Fruit fly (Drosophila melanogaster): ENCODE results near the gene Sfp24C1.

The Sfp24C1 gene

dm6 chr2L:3729635-3730034, 29.2 kb downstream of the Sfp24C1 start:
- TF ChIP-seq dmrt93B (GFP tag; optimal IDR thresholded peaks at IDR 0.05), result no peak
- TF ChIP-seq CrebA (GFP tag; optimal IDR thresholded peaks at IDR 0.05; ENCODE audit: borderline replicate concordance), result no peak
- TF ChIP-seq Hr78 (GFP tag; optimal IDR thresholded peaks at IDR 0.05), result no peak

dm6 chr2L:3730182-3730975, 29.9 kb downstream of the Sfp24C1 start, which contains the start of gene CG10019:
CG10019 (plus strand) TSS chr2L:3730466.
- no peak for TF ChIP-seq Rel (GFP tag; optimal IDR thresholded peaks at IDR 0.05)
- TF ChIP-seq Rel (tag; optimal IDR thresholded peaks at IDR 0.05), result no peak
- TF ChIP-seq N (GFP tag; optimal IDR thresholded peaks at IDR 0.05), result no peak
- TF ChIP-seq Myc (optimal IDR thresholded peaks at IDR 0.05), result no peak
- TF ChIP-seq br (GFP tag; optimal IDR thresholded peaks at IDR 0.05), result no peak
- no peak for TF ChIP-seq h (GFP tag; optimal IDR thresholded peaks at IDR 0.05)
- TF ChIP-seq Hr78 (GFP tag; optimal IDR thresholded peaks at IDR 0.05), result no peak
- TF ChIP-seq lola (GFP tag; optimal IDR thresholded peaks at IDR 0.05), result no peak
- TF ChIP-seq fru (GFP tag; optimal IDR thresholded peaks at IDR 0.05), result no peak
- no peak for TF ChIP-seq dsf (GFP tag; optimal IDR thresholded peaks at IDR 0.05; ENCODE audit: borderline replicate concordance)
- TF ChIP-seq psq (GFP tag; optimal IDR thresholded peaks at IDR 0.05), result no peak
- no peak for TF ChIP-seq CG9705 (GFP tag; optimal IDR thresholded peaks at IDR 0.05)
- no peak for TF ChIP-seq OdsH (GFP tag; optimal IDR thresholded peaks at IDR 0.05)
- TF ChIP-seq woc (GFP tag; optimal IDR thresholded peaks at IDR 0.05), result no peak
- no peak for TF ChIP-seq sage (GFP tag; optimal IDR thresholded peaks at IDR 0.05)
- no peak for TF ChIP-seq dmrt93B (GFP tag; optimal IDR thresholded peaks at IDR 0.05)
- TF ChIP-seq CrebA (GFP tag; optimal IDR thresholded peaks at IDR 0.05; ENCODE audit: borderline replicate concordance), result no peak
- TF ChIP-seq Vsx2 (GFP tag; optimal IDR thresholded peaks at IDR 0.05; ENCODE audit: partially characterized antibody), result no peak
- TF ChIP-seq foxo (GFP tag; optimal IDR thresholded peaks at IDR 0.05), result no peak
- no peak for TF ChIP-seq brk (GFP tag; optimal IDR thresholded peaks at IDR 0.05)
- no peak for TF ChIP-seq Dif (GFP tag; optimal IDR thresholded peaks at IDR 0.05; ENCODE audit: partially characterized antibody)

- no peak for TF ChIP-seq usp (GFP tag; optimal IDR thresholded peaks at IDR 0.05)
- no peak for TF ChIP-seq dsf (GFP tag; optimal IDR thresholded peaks at IDR 0.05; ENCODE audit: borderline replicate concordance)
- TF ChIP-seq brk (GFP tag; optimal IDR thresholded peaks at IDR 0.05), result no peak
- no peak for TF ChIP-seq pan (optimal IDR thresholded peaks at IDR 0.05)
- TF ChIP-seq ey (GFP tag; optimal IDR thresholded peaks at IDR 0.05), result no peak
- TF ChIP-seq GATAd (GFP tag; optimal IDR thresholded peaks at IDR 0.05), result no peak
- no peak for TF ChIP-seq HLH106 (tag; optimal IDR thresholded peaks at IDR 0.05)
- TF ChIP-seq CG9705 (GFP tag; optimal IDR thresholded peaks at IDR 0.05), result no peak
- TF ChIP-seq Sp1 (GFP tag; optimal IDR thresholded peaks at IDR 0.05), result no peak
- no peak for TF ChIP-seq Mio (GFP tag; optimal IDR thresholded peaks at IDR 0.05)
- no peak for TF ChIP-seq rgr (GFP tag; optimal IDR thresholded peaks at IDR 0.05)
- no peak for TF ChIP-seq Jra (GFP tag; optimal IDR thresholded peaks at IDR 0.05)
- no peak for TF ChIP-seq sv (GFP tag; optimal IDR thresholded peaks at IDR 0.05)
- no peak for TF ChIP-seq CG32264 (GFP tag; optimal IDR thresholded peaks at IDR 0.05)
- TF ChIP-seq foxo (GFP tag; optimal IDR thresholded peaks at IDR 0.05), result no peak
- no peak for TF ChIP-seq Rel (GFP tag; optimal IDR thresholded peaks at IDR 0.05)
- TF ChIP-seq Rel (tag; optimal IDR thresholded peaks at IDR 0.05), result no peak
- no peak for TF ChIP-seq Vsx2 (GFP tag; optimal IDR thresholded peaks at IDR 0.05; ENCODE audit: partially characterized antibody)
- no peak for TF ChIP-seq dl (GFP tag; optimal IDR thresholded peaks at IDR 0.05; ENCODE audit: insufficient read depth in 1 of 2, partially characterized antibody in 2 of 2)
- no peak for TF ChIP-seq fru (GFP tag; optimal IDR thresholded peaks at IDR 0.05)
Measured at dm6 chr2L:3731055-3731454, 30.6 kb downstream of the Sfp24C1 start.

dm6 chr2L:3737003-3737662, 36.7 kb downstream of the Sfp24C1 start:
- TF ChIP-seq br (GFP tag; optimal IDR thresholded peaks at IDR 0.05) (no peak), CG9705 (GFP tag; optimal IDR thresholded peaks at IDR 0.05) (no peak), Mio (GFP tag; optimal IDR thresholded peaks at IDR 0.05) (no peak), Hnf4 (GFP tag; optimal IDR thresholded peaks at IDR 0.05) (no peak), dsf (GFP tag; optimal IDR thresholded peaks at IDR 0.05; ENCODE audit: borderline replicate concordance) (no peak), dl (GFP tag; optimal IDR thresholded peaks at IDR 0.05; ENCODE audit: insufficient read depth in 1 of 2, partially characterized antibody in 2 of 2) (no peak), dmrt93B (GFP tag; optimal IDR thresholded peaks at IDR 0.05) (no peak), psq (GFP tag; optimal IDR thresholded peaks at IDR 0.05) (no peak), Jra (GFP tag; optimal IDR thresholded peaks at IDR 0.05) (no peak), HLH106 (tag; optimal IDR thresholded peaks at IDR 0.05) (no peak), Myc (optimal IDR thresholded peaks at IDR 0.05) (no peak), tai (GFP tag; optimal IDR thresholded peaks at IDR 0.05) (no peak), Vsx2 (GFP tag; optimal IDR thresholded peaks at IDR 0.05; ENCODE audit: partially characterized antibody) (no peak), N (GFP tag; optimal IDR thresholded peaks at IDR 0.05) (no peak), Rel (GFP tag; optimal IDR thresholded peaks at IDR 0.05) (no peak), Rel (tag; optimal IDR thresholded peaks at IDR 0.05) (no peak), Hr83 (GFP tag; optimal IDR thresholded peaks at IDR 0.05; ENCODE audit: poor library complexity, severe bottlenecking) (no peak)

Measured in whole organism, wandering third instar larva.